Worm (Caenorhabditis elegans): Measurements from ENCODE around the gene lys-2.

Gene lys-2

DNA sequence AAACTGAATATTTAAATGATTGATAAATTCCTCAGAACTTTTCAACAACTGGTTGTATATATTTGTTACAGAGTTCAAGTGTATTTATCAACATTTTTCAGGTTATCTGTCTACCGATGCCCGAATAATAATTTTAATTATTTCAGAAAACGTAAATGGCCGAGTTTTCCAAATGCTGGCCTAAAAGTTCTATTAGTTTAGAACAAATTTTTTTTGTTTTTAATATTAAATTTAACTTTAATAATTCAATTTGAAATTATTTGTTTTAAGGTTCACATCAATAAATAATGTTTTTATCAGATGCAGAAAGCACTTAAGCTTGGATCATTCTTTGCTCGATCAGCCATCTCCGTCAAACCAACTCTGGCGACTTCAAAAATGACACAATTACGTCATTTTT, 33.1 kb upstream of the lys-2 start, which contains the start of gene trx-2:
TSS of gene trx-2 (plus strand) at position 301 of the 400 bp plus-strand sequence.
- no peak for TF ChIP-seq hmg-1.2 (GFP tag; IDR thresholded peaks at IDR 0.05)
- no peak for TF ChIP-seq F55B11.4 (tag; optimal IDR thresholded peaks at IDR 0.05; ENCODE audit: borderline replicate concordance, insufficient read depth)
- TF ChIP-seq dpff-1 (tag; optimal IDR thresholded peaks at IDR 0.05): no peak
- TF ChIP-seq ceh-79 (tag; optimal IDR thresholded peaks at IDR 0.05): no peak
- TF ChIP-seq tbx-9 (tag; optimal IDR thresholded peaks at IDR 0.05; ENCODE audit: borderline replicate concordance): no peak
- TF ChIP-seq T07F8.4 (tag; optimal IDR thresholded peaks at IDR 0.05): no peak
- no peak for TF ChIP-seq snpc-1.3 (tag; optimal IDR thresholded peaks at IDR 0.05; ENCODE audit: insufficient read depth)
- no peak for TF ChIP-seq dpl-1 (GFP tag; optimal IDR thresholded peaks at IDR 0.05)
- TF ChIP-seq Y53G8AR.9 (GFP tag; conservative IDR thresholded peaks at IDR 0.05): no peak
- no peak for TF ChIP-seq repo-1 (tag; optimal IDR thresholded peaks at IDR 0.05)
- TF ChIP-seq tbp1 (GFP tag; optimal IDR thresholded peaks at IDR 0.05): no peak
- TF ChIP-seq attf-3 (GFP tag; conservative IDR thresholded peaks at IDR 0.05): no peak
- TF ChIP-seq akir-1 (GFP tag; optimal IDR thresholded peaks at IDR 0.05): no peak

DNA sequence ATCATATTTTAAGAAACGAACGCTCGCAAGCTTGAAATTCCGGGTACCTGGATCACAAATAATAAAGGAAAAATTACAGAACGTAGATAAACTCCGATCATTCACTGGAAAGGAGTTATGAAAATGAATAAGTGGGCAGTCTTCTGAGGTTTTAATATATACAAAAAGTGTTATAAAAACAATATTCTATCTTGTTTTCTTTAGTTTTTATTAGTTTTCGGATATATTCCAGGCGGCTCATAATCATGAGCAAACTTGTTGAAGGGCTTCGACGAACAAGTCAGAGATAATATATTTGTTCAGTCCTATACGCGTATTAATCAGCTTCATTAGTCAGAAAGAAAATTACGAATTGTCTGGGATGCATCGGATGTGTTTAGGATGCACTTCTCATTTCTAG, 32.7 kb upstream of the lys-2 start, which contains the start of gene gcy-6:
TSS of gene gcy-6 (minus strand) at position 101 of the 400 bp plus-strand sequence.
- no peak for TF ChIP-seq F22D6.2 (tag; optimal IDR thresholded peaks at IDR 0.05)

DNA sequence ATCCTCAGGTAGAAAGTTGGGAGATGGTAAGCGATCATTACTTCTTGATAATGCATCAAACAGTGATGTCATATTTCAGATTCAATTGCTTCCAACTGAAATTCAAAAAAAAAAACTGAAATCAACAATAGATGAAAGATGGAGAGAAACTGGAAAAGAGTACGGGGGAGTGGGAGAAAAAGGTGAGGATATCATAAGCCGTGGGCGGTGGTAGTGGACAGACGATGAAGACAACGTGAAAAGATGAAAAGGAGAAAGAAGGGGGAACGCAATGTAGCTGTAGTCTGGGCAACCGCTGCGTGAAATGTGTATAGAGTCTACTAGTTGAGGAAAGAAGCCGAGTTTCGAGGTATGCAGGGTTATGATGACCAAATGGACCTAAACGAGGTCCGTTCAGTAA, 26.0 kb upstream of the lys-2 start, which contains the start of gene che-12:
TSS of gene che-12 (minus strand) at position 101 of the 400 bp plus-strand sequence.
- TF ChIP-seq madf-8 (GFP tag; conservative IDR thresholded peaks at IDR 0.05): no peak
- TF ChIP-seq K11D2.4 (GFP tag; IDR thresholded peaks at IDR 0.05): no peak
- no peak for TF ChIP-seq sptf-2 (GFP tag; optimal IDR thresholded peaks at IDR 0.05)
- no peak for TF ChIP-seq tbx-9 (tag; optimal IDR thresholded peaks at IDR 0.05; ENCODE audit: borderline replicate concordance)
- TF ChIP-seq lin-26 (GFP tag; IDR thresholded peaks at IDR 0.05): no peak
- TF ChIP-seq F39B2.1 (GFP tag; IDR thresholded peaks at IDR 0.05): no peak
- no peak for TF ChIP-seq lin-40 (tag; optimal IDR thresholded peaks at IDR 0.05)
- TF ChIP-seq madf-6 (GFP tag; IDR thresholded peaks at IDR 0.05): no peak
- no peak for TF ChIP-seq F23B12.7 (tag; optimal IDR thresholded peaks at IDR 0.05; ENCODE audit: insufficient read depth)
- TF ChIP-seq egl-44 (GFP tag; IDR thresholded peaks at IDR 0.05): no peak

DNA sequence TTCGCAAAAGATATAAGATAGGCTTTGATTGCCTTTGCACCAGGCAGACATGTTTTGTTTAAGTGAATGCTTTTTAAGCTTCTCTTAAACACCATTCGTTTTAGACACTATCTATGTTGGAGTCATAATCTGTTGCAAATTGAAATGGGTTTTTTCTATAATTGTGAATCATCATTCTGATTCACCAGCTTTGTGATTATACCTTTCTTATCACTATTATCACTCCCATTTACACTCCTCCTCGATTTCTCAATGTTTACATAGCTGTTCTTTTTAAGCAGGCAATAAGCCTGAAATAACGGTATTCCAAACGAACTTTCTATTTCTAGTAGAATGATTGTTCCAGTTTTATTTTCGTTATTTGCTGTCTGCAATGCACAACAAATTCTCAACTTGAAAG, 15.8 kb upstream of the lys-2 start, which contains the start of gene B0024.4:
TSS of gene B0024.4 (plus strand) at position 301 of the 400 bp plus-strand sequence.
- TF ChIP-seq akir-1 (GFP tag; optimal IDR thresholded peaks at IDR 0.05) (no peak), Y53F4B.3 (GFP tag; IDR thresholded peaks at IDR 0.05) (no peak), nhr-80 (tag; optimal IDR thresholded peaks at IDR 0.05) (no peak), F55B11.4 (tag; optimal IDR thresholded peaks at IDR 0.05; ENCODE audit: borderline replicate concordance, insufficient read depth) (no peak), cebp-1 (GFP tag; IDR thresholded peaks at IDR 0.05) (no peak), cebp-1 (tag; optimal IDR thresholded peaks at IDR 0.05) (no peak), hrde-1 (tag; optimal IDR thresholded peaks at IDR 0.05; ENCODE audit: borderline replicate concordance) (no peak), ccch-3 (GFP tag; optimal IDR thresholded peaks at IDR 0.05) (no peak), T07F8.4 (tag; optimal IDR thresholded peaks at IDR 0.05) (no peak), nfya-1 (tag; optimal IDR thresholded peaks at IDR 0.05; ENCODE audit: borderline replicate concordance, insufficient read depth) (no peak), C06A6.2 (GFP tag; conservative IDR thresholded peaks at IDR 0.05) (no peak), Y56A3A.18 (GFP tag; IDR thresholded peaks at IDR 0.05) (no peak), Y95B8A.8 (GFP tag; IDR thresholded peaks at IDR 0.05) (no peak), F57A8.1 (GFP tag; optimal IDR thresholded peaks at IDR 0.05) (no peak), pbrm-1 (GFP tag; IDR thresholded peaks at IDR 0.05) (no peak)

Measured in whole organism, young adult.